Fruit fly (Drosophila melanogaster) whole organism, wandering third instar larva: ENCODE results near the gene CG43799.

Experiments used
- Abd-B ChIP-seq: fragments of >200 bp; optimal IDR thresholded peaks from 2 replicates; lab custom pipeline; 2017; ENCODE audit warnings: missing biosample characterization, missing genetic modification characterization
- CG32264 ChIP-seq: fragments of 200-800 bp; sonication (Bioruptor generic); optimal IDR thresholded peaks from 2 replicates; lab custom pipeline; 2016; ENCODE audit warnings: missing biosample characterization, missing genetic modification characterization
- CG9705 ChIP-seq: fragments of 200-800 bp; sonication (Bioruptor generic); optimal IDR thresholded peaks from 2 replicates; lab custom pipeline; 2018; ENCODE audit warnings: missing biosample characterization, mild to moderate bottlenecking, missing genetic modification characterization
- CrebA ChIP-seq: fragments of 200-800 bp; sonication (Bioruptor generic); optimal IDR thresholded peaks from 2 replicates; lab custom pipeline; 2016; ENCODE audit warnings: missing biosample characterization, mild to moderate bottlenecking, missing genetic modification characterization, borderline replicate concordance
- Dfd ChIP-seq: fragments of >200 bp; optimal IDR thresholded peaks from 2 replicates; lab custom pipeline; 2017; ENCODE audit warnings: missing biosample characterization, missing genetic modification characterization
- Dif ChIP-seq: fragments of 200-275, 200-300 bp; sonication (Bioruptor generic); optimal IDR thresholded peaks from 2 replicates; lab custom pipeline; 2018; ENCODE audit warnings: missing biosample characterization, missing genetic modification characterization; ENCODE audit not compliant: partially characterized antibody
- GATAd ChIP-seq: sonication (Bioruptor generic); optimal IDR thresholded peaks from 2 replicates; lab custom pipeline; 2016; ENCODE audit warnings: missing biosample characterization, missing genetic modification characterization
- HLH106 ChIP-seq: fragments of 200-800 bp; optimal IDR thresholded peaks from 3 replicates; lab custom pipeline; 2019; ENCODE audit warnings: missing biosample characterization, mild to moderate bottlenecking, missing genetic modification characterization, moderate library complexity
- Hnf4 ChIP-seq: fragments of 200-800 bp; sonication (Bioruptor generic); optimal IDR thresholded peaks from 2 replicates; lab custom pipeline; 2016; ENCODE audit warnings: missing biosample characterization, mild to moderate bottlenecking, missing genetic modification characterization
- Hr78 ChIP-seq: fragments of >200 bp; optimal IDR thresholded peaks from 2 replicates; lab custom pipeline; 2017; ENCODE audit warnings: missing biosample characterization, missing genetic modification characterization
- Hr83 ChIP-seq: fragments of 200-300 bp; sonication (Bioruptor generic); optimal IDR thresholded peaks from 2 replicates; lab custom pipeline; 2016; ENCODE audit warnings: missing biosample characterization, mild to moderate bottlenecking, missing genetic modification characterization, moderate library complexity; ENCODE audit not compliant: poor library complexity, severe bottlenecking
- Jra ChIP-seq: sonication (Bioruptor generic); optimal IDR thresholded peaks from 2 replicates; lab custom pipeline; 2016; ENCODE audit warnings: missing biosample characterization, missing genetic modification characterization
- Mio ChIP-seq: sonication (Bioruptor generic); optimal IDR thresholded peaks from 2 replicates; lab custom pipeline; 2016; ENCODE audit warnings: missing biosample characterization, missing genetic modification characterization
- Myc ChIP-seq: fragments of >200 bp; optimal IDR thresholded peaks from 2 replicates; lab custom pipeline; 2017
- N ChIP-seq: fragments of >200 bp; optimal IDR thresholded peaks from 2 replicates; lab custom pipeline; 2018; ENCODE audit warnings: missing biosample characterization, missing external identifiers, missing genetic modification characterization
- OdsH ChIP-seq: fragments of 200-800 bp; sonication (Bioruptor generic); optimal IDR thresholded peaks from 2 replicates; lab custom pipeline; 2016; ENCODE audit warnings: missing biosample characterization, mild to moderate bottlenecking, missing genetic modification characterization
- Rel ChIP-seq, 2 experiments: fragments of 200-800 bp; sonication (Bioruptor generic) in 1 of 2; optimal IDR thresholded peaks; 2 replicates in 1 of 2; 3 replicates in 1 of 2; lab custom pipeline; 2016 to 2019; ENCODE audit warnings: mild to moderate bottlenecking in 2 of 2, missing biosample characterization in 2 of 2, missing genetic modification characterization in 2 of 2, moderate library complexity in 1 of 2
- Sp1 ChIP-seq: fragments of 200-800 bp; sonication (Bioruptor generic); optimal IDR thresholded peaks from 3 replicates; lab custom pipeline; 2019; ENCODE audit warnings: missing biosample characterization, mild to moderate bottlenecking, missing genetic modification characterization, moderate library complexity
- Vsx2 ChIP-seq: fragments of 200-300, 225-300 bp; sonication (Bioruptor generic); optimal IDR thresholded peaks from 2 replicates; lab custom pipeline; 2018; ENCODE audit warnings: missing biosample characterization, missing genetic modification characterization; ENCODE audit not compliant: partially characterized antibody
- br ChIP-seq: fragments of 200-800 bp; sonication (Bioruptor generic); optimal IDR thresholded peaks from 2 replicates; lab custom pipeline; 2016; ENCODE audit warnings: missing biosample characterization, missing genetic modification characterization
- brk ChIP-seq: fragments of 200-800 bp; sonication (Bioruptor generic); optimal IDR thresholded peaks from 2 replicates; lab custom pipeline; 2016; ENCODE audit warnings: missing biosample characterization, mild to moderate bottlenecking, missing genetic modification characterization
- dl ChIP-seq, 2 experiments: fragments of 175-275, 200-275 bp in 1 of 2; fragments of 200-275 bp in 1 of 2; sonication (Bioruptor generic); optimal IDR thresholded peaks; lab custom pipeline; 2018; ENCODE audit warnings: mild to moderate bottlenecking in 2 of 2, missing biosample characterization in 2 of 2, missing genetic modification characterization in 2 of 2, moderate library complexity in 2 of 2; ENCODE audit not compliant: partially characterized antibody in 2 of 2, insufficient read depth in 1 of 2
- dmrt93B ChIP-seq: fragments of 200-800 bp; sonication (Bioruptor generic); optimal IDR thresholded peaks from 2 replicates; lab custom pipeline; 2018; ENCODE audit warnings: missing biosample characterization, mild to moderate bottlenecking, missing genetic modification characterization
- dsf ChIP-seq: sonication (Bioruptor generic); optimal IDR thresholded peaks from 2 replicates; lab custom pipeline; 2016; ENCODE audit warnings: missing biosample characterization, missing genetic modification characterization, borderline replicate concordance
- ey ChIP-seq: fragments of 200-800 bp; sonication (Bioruptor generic); optimal IDR thresholded peaks from 2 replicates; lab custom pipeline; 2016; ENCODE audit warnings: missing biosample characterization, missing genetic modification characterization
- foxo ChIP-seq, 2 experiments: fragments of 200-800 bp; sonication (Bioruptor generic); optimal IDR thresholded peaks; 2 replicates in 1 of 2; 3 replicates in 1 of 2; lab custom pipeline; 2016 to 2017; ENCODE audit warnings: missing biosample characterization in 2 of 2, missing genetic modification characterization in 2 of 2
- fru ChIP-seq: fragments of 200-800 bp; sonication (Bioruptor generic); optimal IDR thresholded peaks from 3 replicates; lab custom pipeline; 2016; ENCODE audit warnings: missing biosample characterization, mild to moderate bottlenecking, missing genetic modification characterization
- h ChIP-seq: fragments of 200-800 bp; sonication (Bioruptor generic); optimal IDR thresholded peaks from 3 replicates; lab custom pipeline; 2016; ENCODE audit warnings: missing biosample characterization, mild to moderate bottlenecking, missing genetic modification characterization
- jim ChIP-seq: fragments of 175-275, 200-325 bp; sonication (Bioruptor generic); optimal IDR thresholded peaks from 2 replicates; lab custom pipeline; 2016; ENCODE audit warnings: missing biosample characterization, mild to moderate bottlenecking, missing genetic modification characterization
- lola ChIP-seq: fragments of >200 bp; optimal IDR thresholded peaks from 2 replicates; lab custom pipeline; 2017; ENCODE audit warnings: missing biosample characterization, missing genetic modification characterization
- pan ChIP-seq: fragments of >200 bp; optimal IDR thresholded peaks from 2 replicates; lab custom pipeline; 2017
- psq ChIP-seq: fragments of 200-800 bp; sonication (Bioruptor generic); optimal IDR thresholded peaks from 3 replicates; lab custom pipeline; 2017; ENCODE audit warnings: missing biosample characterization, mild to moderate bottlenecking, missing genetic modification characterization, moderate library complexity
- rgr ChIP-seq: fragments of 200-800 bp; sonication (Bioruptor generic); optimal IDR thresholded peaks from 3 replicates; lab custom pipeline; 2016; ENCODE audit warnings: missing biosample characterization, mild to moderate bottlenecking, missing genetic modification characterization
- sage ChIP-seq: fragments of 200-800 bp; sonication (Bioruptor generic); optimal IDR thresholded peaks from 2 replicates; lab custom pipeline; 2016; ENCODE audit warnings: missing biosample characterization, mild to moderate bottlenecking, missing genetic modification characterization
- sv ChIP-seq: fragments of 200-800 bp; sonication (Bioruptor generic); optimal IDR thresholded peaks from 3 replicates; lab custom pipeline; 2016; ENCODE audit warnings: missing biosample characterization, missing genetic modification characterization
- tai ChIP-seq: sonication (Bioruptor generic); optimal IDR thresholded peaks from 2 replicates; lab custom pipeline; 2016; ENCODE audit warnings: missing biosample characterization, missing genetic modification characterization
- usp ChIP-seq: fragments of >200 bp; optimal IDR thresholded peaks from 2 replicates; lab custom pipeline; 2017; ENCODE audit warnings: missing biosample characterization, missing genetic modification characterization
- woc ChIP-seq: sonication (Bioruptor generic); optimal IDR thresholded peaks from 2 replicates; lab custom pipeline; 2016; ENCODE audit warnings: missing biosample characterization, mild to moderate bottlenecking, missing genetic modification characterization

The CG43799 gene

dm6 chr2L:7198618-7199017 lies 28.9 kb upstream of the CG43799 start:
- no peak for TF ChIP-seq fru (GFP tag; lab: Kevin White, UChicago)
- no peak for TF ChIP-seq Hnf4 (GFP tag; lab: Kevin White, UChicago)

- TF ChIP-seq HLH106 (tag; lab: Kevin White, UChicago) (peak; percentile 29), psq (peak; percentile 45), Rel (GFP tag; optimal IDR thresholded peaks at IDR 0.05; lab: Kevin White, UChicago) (no peak), Rel (tag; optimal IDR thresholded peaks at IDR 0.05; lab: Kevin White, UChicago) (peak; percentile 10), OdsH (GFP tag; lab: Kevin White, UChicago) (peak; percentile 17), usp (GFP tag; lab: Kevin White, UChicago) (no peak), Hnf4 (GFP tag; lab: Kevin White, UChicago) (peak; percentile 11), GATAd (GFP tag; lab: Kevin White, UChicago) (no peak), fru (GFP tag; lab: Kevin White, UChicago) (peak; percentile 7), rgr (GFP tag; lab: Kevin White, UChicago) (peak; percentile 4), foxo (GFP tag; optimal IDR thresholded peaks at IDR 0.05; lab: Kevin White, UChicago) (peak in 1 of 2 experiments; percentile 35), dl (GFP tag; optimal IDR thresholded peaks at IDR 0.05; lab: Kevin White, UChicago; ENCODE audit: insufficient read depth in 1 of 2, partially characterized antibody in 2 of 2) (no peak), Sp1 (GFP tag; lab: Kevin White, UChicago) (peak; percentile 41)
Measured at dm6 chr2L:7199635-7200110, 27.9 kb upstream of the CG43799 start.

dm6 chr2L:7200168-7200567 lies 27.4 kb upstream of the CG43799 start:
- peak; percentile 72 for TF ChIP-seq Myc (lab: Kevin White, UChicago)
- TF ChIP-seq sage (GFP tag; lab: Kevin White, UChicago): no peak

dm6 chr2L:7203411-7204171 lies 23.9 kb upstream of the CG43799 start:
- TF ChIP-seq OdsH (GFP tag; lab: Kevin White, UChicago) (no peak), psq (peak; percentile 96)
- TF ChIP-seq, all 38 proteins: peak for 1

- TF ChIP-seq foxo (GFP tag; optimal IDR thresholded peaks at IDR 0.05; lab: Kevin White, UChicago) (peak in 1 of 2 experiments; percentile 13), tai (GFP tag; lab: Kevin White, UChicago) (peak; percentile 63), CG9705 (no peak), Rel (GFP tag; optimal IDR thresholded peaks at IDR 0.05; lab: Kevin White, UChicago) (no peak), Rel (tag; optimal IDR thresholded peaks at IDR 0.05; lab: Kevin White, UChicago) (peak; percentile 89), ey (GFP tag; lab: Kevin White, UChicago) (no peak), pan (lab: Kevin White, UChicago) (no peak), Abd-B (GFP tag; lab: Kevin White, UChicago) (no peak), Hnf4 (GFP tag; lab: Kevin White, UChicago) (peak; percentile 61), Jra (GFP tag; lab: Kevin White, UChicago) (no peak), jim (GFP tag; lab: Kevin White, UChicago) (no peak), Hr83 (GFP tag; lab: Kevin White, UChicago) (peak; percentile 86), dl (GFP tag; optimal IDR thresholded peaks at IDR 0.05; lab: Kevin White, UChicago; ENCODE audit: insufficient read depth in 1 of 2, partially characterized antibody in 2 of 2) (no peak), Mio (no peak), sage (GFP tag; lab: Kevin White, UChicago) (no peak), HLH106 (tag; lab: Kevin White, UChicago) (no peak), OdsH (GFP tag; lab: Kevin White, UChicago) (no peak), GATAd (GFP tag; lab: Kevin White, UChicago) (no peak), N (GFP tag; lab: Kevin White, UChicago) (no peak), Sp1 (GFP tag; lab: Kevin White, UChicago) (peak; percentile 29), CrebA (GFP tag; lab: Kevin White, UChicago) (peak; percentile 60), lola (GFP tag; lab: Kevin White, UChicago) (no peak), br (GFP tag; lab: Kevin White, UChicago) (peak; percentile 16), Dfd (GFP tag; lab: Kevin White, UChicago) (no peak), brk (GFP tag; lab: Kevin White, UChicago) (peak; percentile 63), Dif (no peak), rgr (GFP tag; lab: Kevin White, UChicago) (no peak), CG32264 (no peak), sv (GFP tag; lab: Kevin White, UChicago) (no peak), h (GFP tag; lab: Kevin White, UChicago) (peak; percentile 62), Hr78 (no peak), Myc (lab: Kevin White, UChicago) (peak; percentile 18), woc (GFP tag; lab: Kevin White, UChicago) (no peak), psq (peak; percentile 87), dmrt93B (GFP tag; lab: Kevin White, UChicago) (no peak), usp (GFP tag; lab: Kevin White, UChicago) (no peak), dsf (no peak), Vsx2 (GFP tag; lab: Kevin White, UChicago) (peak; percentile 41)
Measured at dm6 chr2L:7204172-7204482, 23.4 kb upstream of the CG43799 start, which contains the start of gene CG4502. Gene CG4502 (minus strand): TSS chr2L:7204264.
